Worm (Caenorhabditis elegans): ENCODE measurements around the gene T04A8.18.

ce11 chrIII:4706678-4707077, 2.3 kb upstream of the T04A8.18 start, which contains the start of gene T04A8.13:
- TF ChIP-seq fkh-3 (tag; optimal IDR thresholded peaks at IDR 0.05): no peak
- TF ChIP-seq unc-130 (GFP tag; optimal IDR thresholded peaks at IDR 0.05): no peak
- TF ChIP-seq ceh-27 (GFP tag; optimal IDR thresholded peaks at IDR 0.05): no peak
- no peak for TF ChIP-seq ztf-6 (GFP tag; IDR thresholded peaks at IDR 0.05)
- no peak for TF ChIP-seq ama-1 (optimal IDR thresholded peaks at IDR 0.05)
- no peak for TF ChIP-seq ama-1 (GFP tag; optimal IDR thresholded peaks at IDR 0.05)
- TF ChIP-seq rcor-1 (GFP tag; IDR thresholded peaks at IDR 0.05): no peak
- no peak for TF ChIP-seq pha-4 (tag; optimal IDR thresholded peaks at IDR 0.05)
- no peak for TF ChIP-seq snpc-3.4 (tag; optimal IDR thresholded peaks at IDR 0.05)
- no peak for TF ChIP-seq tlf-1 (GFP tag; optimal IDR thresholded peaks at IDR 0.05)
- TF ChIP-seq madf-10 (tag; optimal IDR thresholded peaks at IDR 0.05): no peak
- no peak for TF ChIP-seq attf-3 (GFP tag; conservative IDR thresholded peaks at IDR 0.05)
- no peak for TF ChIP-seq akir-1 (GFP tag; optimal IDR thresholded peaks at IDR 0.05)
- TF ChIP-seq ztf-3 (GFP tag; optimal IDR thresholded peaks at IDR 0.05): no peak
- TF ChIP-seq madf-3 (GFP tag; IDR thresholded peaks at IDR 0.05): no peak
